Fruit fly (Drosophila melanogaster) whole organism, embryonic: Measurements from ENCODE around the gene Spps.

Experiments used
- Aef1 ChIP-seq: fragments of 200-800 bp; sonication (Bioruptor generic); IDR thresholded peaks from 3 replicates; pipeline ENCODE4 v1.3.6; 2022; ENCODE audit warnings: missing biosample characterization, missing genetic modification characterization
- Asciz ChIP-seq: fragments of 200-800 bp; sonication (Bioruptor generic); optimal IDR thresholded peaks from 2 replicates; lab custom pipeline; 2017; ENCODE audit warnings: missing biosample characterization, mild to moderate bottlenecking, missing genetic modification characterization, missing genetic modification reagents
- CG10431 ChIP-seq: fragments of 200-800 bp; sonication (Bioruptor generic); optimal IDR thresholded peaks from 3 replicates; lab custom pipeline; 2018; ENCODE audit warnings: missing biosample characterization, mild to moderate bottlenecking, missing genetic modification characterization
- CG10543 ChIP-seq: fragments of 200-800 bp; sonication (Bioruptor generic); optimal IDR thresholded peaks from 3 replicates; lab custom pipeline; 2017; ENCODE audit warnings: missing biosample characterization, mild to moderate bottlenecking, missing genetic modification characterization, moderate library complexity
- CG11456 ChIP-seq: fragments of 200-800 bp; sonication (Bioruptor generic); IDR thresholded peaks from 3 replicates; pipeline ENCODE4 v1.3.6; 2022; ENCODE audit warnings: missing biosample characterization, missing genetic modification characterization
- CG11504 ChIP-seq: fragments of 200-800 bp; sonication (Bioruptor generic); optimal IDR thresholded peaks from 3 replicates; lab custom pipeline; 2019; ENCODE audit warnings: missing biosample characterization, mild to moderate bottlenecking, missing genetic modification characterization, moderate library complexity
- CG11696 ChIP-seq: fragments of 200-800 bp; sonication (Bioruptor generic); IDR thresholded peaks from 2 replicates; pipeline ENCODE4 v1.3.6; 2022; ENCODE audit warnings: missing biosample characterization, missing genetic modification characterization
- CG11723 ChIP-seq: fragments of 200-800 bp; sonication (Bioruptor generic); optimal IDR thresholded peaks from 2 replicates; lab custom pipeline; 2017; ENCODE audit warnings: missing biosample characterization, mild to moderate bottlenecking, missing genetic modification characterization
- CG12299 ChIP-seq: fragments of 200-800 bp; sonication (Bioruptor generic); optimal IDR thresholded peaks from 2 replicates; lab custom pipeline; 2018; ENCODE audit warnings: missing biosample characterization, mild to moderate bottlenecking, missing genetic modification characterization
- CG14965 ChIP-seq: fragments of 200-800 bp; sonication (Bioruptor generic); optimal IDR thresholded peaks from 2 replicates; lab custom pipeline; 2016; ENCODE audit warnings: missing biosample characterization, missing genetic modification characterization, borderline replicate concordance
- CG15011 ChIP-seq: fragments of 200-800 bp; sonication (Bioruptor generic); optimal IDR thresholded peaks from 3 replicates; lab custom pipeline; 2018; ENCODE audit warnings: missing biosample characterization, mild to moderate bottlenecking, missing genetic modification characterization
- CG16779 ChIP-seq: fragments of 200-800 bp; sonication (Bioruptor generic); IDR thresholded peaks from 2 replicates; pipeline ENCODE4 v1.3.6; 2022; ENCODE audit warnings: missing biosample characterization, missing genetic modification characterization
- CG31365 ChIP-seq: fragments of 200-800 bp; sonication (Bioruptor generic); optimal IDR thresholded peaks from 2 replicates; lab custom pipeline; 2018; ENCODE audit warnings: missing biosample characterization, mild to moderate bottlenecking, missing genetic modification characterization
- CG31441 ChIP-seq: fragments of 200-800 bp; sonication (Bioruptor generic); IDR thresholded peaks from 2 replicates; pipeline ENCODE4 v1.3.6; 2022; ENCODE audit warnings: missing biosample characterization, missing genetic modification characterization
- CG32772 ChIP-seq: fragments of 200-800 bp; sonication (Bioruptor generic); IDR thresholded peaks from 2 replicates; pipeline ENCODE4 v1.3.6; 2022; ENCODE audit warnings: missing biosample characterization, missing genetic modification characterization
- CG3838 ChIP-seq: fragments of 200-800 bp; sonication (Bioruptor generic); optimal IDR thresholded peaks from 3 replicates; lab custom pipeline; 2016; ENCODE audit warnings: missing biosample characterization, missing genetic modification characterization
- CG4404 ChIP-seq: fragments of 200-800 bp; sonication (Bioruptor generic); IDR thresholded peaks from 2 replicates; pipeline ENCODE4 v1.3.6; 2022; ENCODE audit warnings: missing biosample characterization, missing genetic modification characterization
- CG4707 ChIP-seq: fragments of 200-800 bp; sonication (Bioruptor generic); optimal IDR thresholded peaks from 2 replicates; lab custom pipeline; 2018; ENCODE audit warnings: missing biosample characterization, mild to moderate bottlenecking, missing genetic modification characterization, moderate library complexity
- CG6654 ChIP-seq: fragments of 200-800 bp; sonication (Bioruptor generic); optimal IDR thresholded peaks from 2 replicates; lab custom pipeline; 2017; ENCODE audit warnings: missing biosample characterization, mild to moderate bottlenecking, missing genetic modification characterization
- CG8388 ChIP-seq: fragments of 200-800 bp; sonication (Bioruptor generic); optimal IDR thresholded peaks from 2 replicates; lab custom pipeline; 2019; ENCODE audit warnings: missing biosample characterization, mild to moderate bottlenecking, missing genetic modification characterization, moderate library complexity
- Dad ChIP-seq: fragments of 200-800 bp; sonication (Bioruptor generic); optimal IDR thresholded peaks from 3 replicates; lab custom pipeline; 2016; ENCODE audit warnings: missing biosample characterization, missing genetic modification characterization
- Dbx ChIP-seq: fragments of 200-800 bp; sonication (Bioruptor generic); IDR thresholded peaks from 3 replicates; pipeline ENCODE4 v1.3.6; 2022; ENCODE audit warnings: missing biosample characterization, missing genetic modification characterization
- Dfd ChIP-seq, 2 experiments: fragments of >200 bp; optimal IDR thresholded peaks; 2 replicates each; lab custom pipeline; 2017; ENCODE audit warnings: missing biosample characterization in 2 of 2, missing genetic modification characterization in 2 of 2
- Doc3 ChIP-seq: fragments of 200-800 bp; sonication (Bioruptor generic); IDR thresholded peaks from 3 replicates; pipeline ENCODE4 v1.3.6; 2022; ENCODE audit warnings: missing biosample characterization, missing genetic modification characterization; ENCODE audit not compliant: partially characterized antibody
- Fer1 ChIP-seq: fragments of 200-800 bp; sonication (Bioruptor generic); optimal IDR thresholded peaks from 2 replicates; lab custom pipeline; 2017; ENCODE audit warnings: missing biosample characterization, mild to moderate bottlenecking, missing genetic modification characterization
- HLH54F ChIP-seq: fragments of 200-800 bp; sonication (Bioruptor generic); optimal IDR thresholded peaks from 3 replicates; lab custom pipeline; 2016; ENCODE audit warnings: missing biosample characterization, missing genetic modification characterization
- Hr78 ChIP-seq, 2 experiments: fragments of 200-800 bp in 1 of 2; fragments of >200 bp in 1 of 2; sonication (Bioruptor generic) in 1 of 2; optimal IDR thresholded peaks; 2 replicates each; lab custom pipeline; 2017 to 2019; ENCODE audit warnings: missing biosample characterization in 2 of 2, missing genetic modification characterization in 2 of 2, mild to moderate bottlenecking in 1 of 2, moderate library complexity in 1 of 2
- Lhr ChIP-seq: fragments of 200-800 bp; sonication (Bioruptor generic); optimal IDR thresholded peaks from 3 replicates; lab custom pipeline; 2017; ENCODE audit warnings: mild to moderate bottlenecking, missing biosample characterization, missing genetic modification reagents, missing genetic modification characterization
- Lim3 ChIP-seq: fragments of 200-800 bp; sonication (Bioruptor generic); IDR thresholded peaks from 2 replicates; pipeline ENCODE4 v1.3.6; 2022; ENCODE audit warnings: missing biosample characterization, missing genetic modification characterization
- Mes4 ChIP-seq: fragments of 200-800 bp; sonication (Bioruptor generic); optimal IDR thresholded peaks from 2 replicates; lab custom pipeline; 2016; ENCODE audit warnings: missing biosample characterization, missing genetic modification characterization
- Optix ChIP-seq: fragments of 200-800 bp; sonication (Bioruptor generic); IDR thresholded peaks from 3 replicates; pipeline ENCODE4 v1.3.6; 2022; ENCODE audit warnings: missing biosample characterization, missing genetic modification characterization
- Six4 ChIP-seq: fragments of 200-800 bp; sonication (Bioruptor generic); optimal IDR thresholded peaks from 2 replicates; lab custom pipeline; 2016; ENCODE audit warnings: missing biosample characterization, missing genetic modification characterization
- bab2 ChIP-seq: fragments of 200-800 bp; sonication (Bioruptor generic); optimal IDR thresholded peaks from 2 replicates; lab custom pipeline; 2016; ENCODE audit warnings: missing biosample characterization, missing genetic modification characterization
- bbx ChIP-seq: fragments of 200-800 bp; sonication (Bioruptor generic); IDR thresholded peaks from 2 replicates; pipeline ENCODE4 v1.3.6; 2022; ENCODE audit warnings: missing biosample characterization, missing genetic modification characterization; ENCODE audit not compliant: partially characterized antibody
- bigmax ChIP-seq: fragments of 200-800 bp; sonication (Bioruptor generic); optimal IDR thresholded peaks from 2 replicates; lab custom pipeline; 2018; ENCODE audit warnings: missing biosample characterization, mild to moderate bottlenecking, missing genetic modification characterization
- dan ChIP-seq: fragments of 200-800 bp; sonication (Bioruptor generic); IDR thresholded peaks from 2 replicates; pipeline ENCODE4 v1.3.6; 2022; ENCODE audit warnings: missing biosample characterization, missing genetic modification characterization
- dimm ChIP-seq: fragments of 200-800 bp; sonication (Bioruptor generic); IDR thresholded peaks from 2 replicates; pipeline ENCODE4 v1.3.6; 2022; ENCODE audit warnings: missing biosample characterization, missing genetic modification characterization
- disco-r ChIP-seq: fragments of 200-800 bp; sonication (Bioruptor generic); optimal IDR thresholded peaks from 2 replicates; lab custom pipeline; 2016; ENCODE audit warnings: missing biosample characterization, missing genetic modification characterization
- emc ChIP-seq: fragments of 200-800 bp; sonication (Bioruptor generic); optimal IDR thresholded peaks from 2 replicates; lab custom pipeline; 2016; ENCODE audit warnings: missing biosample characterization, missing genetic modification characterization
- esg ChIP-seq: fragments of 200-800 bp; sonication (Bioruptor generic); conservative IDR thresholded peaks from 2 replicates; pipeline ENCODE4 v1.3.6; 2022; ENCODE audit warnings: missing biosample characterization, missing genetic modification characterization
- eyg ChIP-seq: fragments of 200-800 bp; sonication (Bioruptor generic); optimal IDR thresholded peaks from 3 replicates; lab custom pipeline; 2016; ENCODE audit warnings: missing biosample characterization, missing genetic modification characterization
- gcm ChIP-seq: fragments of 200-800 bp; sonication (Bioruptor generic); optimal IDR thresholded peaks from 2 replicates; lab custom pipeline; 2019; ENCODE audit warnings: missing biosample characterization, mild to moderate bottlenecking, missing genetic modification characterization, moderate library complexity
- ham ChIP-seq: fragments of 200-800 bp; sonication (Bioruptor generic); IDR thresholded peaks from 2 replicates; pipeline ENCODE4 v1.3.6; 2022; ENCODE audit warnings: missing biosample characterization, missing genetic modification characterization
- org-1 ChIP-seq: fragments of 200-800 bp; sonication (Bioruptor generic); optimal IDR thresholded peaks from 2 replicates; lab custom pipeline; 2017; ENCODE audit warnings: missing biosample characterization, missing genetic modification characterization
- pfk ChIP-seq: fragments of 200-800 bp; sonication (Bioruptor generic); optimal IDR thresholded peaks from 2 replicates; lab custom pipeline; 2018; ENCODE audit warnings: missing biosample characterization, mild to moderate bottlenecking, missing genetic modification characterization, moderate library complexity
- pnt ChIP-seq: fragments of 200-800 bp; sonication (Bioruptor generic); optimal IDR thresholded peaks from 3 replicates; lab custom pipeline; 2016; ENCODE audit warnings: missing biosample characterization, missing genetic modification characterization
- pros ChIP-seq: fragments of 200-800 bp; sonication (Bioruptor generic); optimal IDR thresholded peaks from 3 replicates; lab custom pipeline; 2019; ENCODE audit warnings: missing biosample characterization, mild to moderate bottlenecking, missing genetic modification characterization, moderate library complexity
- sna ChIP-seq: fragments of 200-800 bp; sonication (Bioruptor generic); IDR thresholded peaks from 2 replicates; pipeline ENCODE4 v1.3.6; 2022; ENCODE audit warnings: missing biosample characterization, missing genetic modification characterization; ENCODE audit not compliant: partially characterized antibody
- trh ChIP-seq: fragments of 200-800 bp; sonication (Bioruptor generic); optimal IDR thresholded peaks from 2 replicates; lab custom pipeline; 2016; ENCODE audit warnings: missing biosample characterization, missing genetic modification characterization
- twi ChIP-seq: fragments of 200-800 bp; optimal IDR thresholded peaks from 2 replicates; lab custom pipeline; 2019; ENCODE audit warnings: missing biosample characterization, mild to moderate bottlenecking, missing genetic modification characterization, moderate library complexity
- tx ChIP-seq: fragments of 200-800 bp; sonication (Bioruptor generic); optimal IDR thresholded peaks from 2 replicates; lab custom pipeline; 2016; ENCODE audit warnings: missing biosample characterization, missing genetic modification characterization

Gene Spps

DNA sequence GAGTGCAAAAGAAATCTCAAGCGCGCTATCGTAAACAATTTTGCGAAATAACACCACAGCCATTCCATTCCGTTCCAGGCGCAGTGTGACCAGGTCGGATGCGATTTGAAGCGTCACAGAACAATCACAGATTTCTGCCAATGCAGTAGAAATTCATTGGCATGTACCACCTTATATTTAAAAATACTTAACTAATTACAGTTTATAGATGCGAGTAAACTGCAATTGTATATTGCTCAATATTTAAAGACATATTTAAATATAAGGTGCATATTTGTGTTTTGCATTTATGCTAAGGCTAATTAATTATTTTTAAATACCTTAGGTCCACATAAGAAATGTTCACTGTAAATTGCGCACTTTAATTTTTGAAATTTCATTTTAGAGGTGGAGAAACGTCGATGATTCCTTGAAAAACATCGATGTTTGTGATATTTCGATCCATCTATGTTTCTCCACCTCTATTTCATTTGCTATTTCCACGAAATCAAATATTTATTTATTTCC lies 33.3 kb downstream of the Spps start, which contains the start of the genes SMC6 and CG6204:
Gene SMC6, minus strand, starts transcription at position 51 of the 507 bp plus-strand sequence.
Gene CG6204, plus strand, starts transcription at position 460 of the 507 bp plus-strand sequence.
- TF ChIP-seq CG8388 (peak; percentile 92), CG11504 (tag; lab: Kevin White, UChicago) (peak; percentile 94), bigmax (GFP tag; lab: Kevin White, UChicago) (no peak), dan (peak; percentile 83), Dbx (GFP tag; lab: Robert Waterston, UW) (peak; percentile 95), esg (GFP tag; lab: Robert Waterston, UW) (peak; percentile 94), trh (GFP tag; lab: Kevin White, UChicago) (peak; percentile 78), dimm (GFP tag; lab: Robert Waterston, UW) (peak; percentile 75), bab2 (GFP tag; lab: Kevin White, UChicago) (peak; percentile 83), sna (GFP tag; lab: Robert Waterston, UW) (no peak), CG32772 (peak; percentile 95), Mes4 (GFP tag; lab: Kevin White, UChicago) (peak; percentile 58), CG11723 (GFP tag; lab: Kevin White, UChicago) (peak; percentile 75), CG10431 (GFP tag; lab: Kevin White, UChicago) (peak; percentile 51), emc (GFP tag; lab: Kevin White, UChicago) (peak; percentile 40), Asciz (GFP tag; lab: Kevin White, UChicago) (peak; percentile 85), CG6654 (GFP tag; lab: Kevin White, UChicago) (peak; percentile 66), CG31441 (GFP tag; lab: Robert Waterston, UW) (peak; percentile 94), CG15011 (GFP tag; lab: Kevin White, UChicago) (peak; percentile 88), Lim3 (GFP tag; lab: Robert Waterston, UW) (peak; percentile 60), CG4707 (GFP tag; lab: Kevin White, UChicago) (peak; percentile 78), tx (GFP tag; lab: Kevin White, UChicago) (peak; percentile 79), CG4404 (GFP tag; lab: Robert Waterston, UW) (peak; percentile 95), Doc3 (GFP tag; lab: Robert Waterston, UW) (no peak), CG10543 (GFP tag; lab: Kevin White, UChicago) (peak; percentile 91), pnt (GFP tag; lab: Kevin White, UChicago) (peak; percentile 84), Fer1 (GFP tag; lab: Kevin White, UChicago) (peak; percentile 93), ham (GFP tag; lab: Robert Waterston, UW) (peak; percentile 85), Lhr (GFP tag; lab: Kevin White, UChicago) (peak; percentile 70), HLH54F (peak; percentile 82), CG16779 (GFP tag; lab: Robert Waterston, UW) (peak; percentile 80), CG11696 (peak; percentile 86), CG12299 (tag; lab: Kevin White, UChicago) (peak; percentile 92), Optix (no peak), Six4 (peak; percentile 84), bbx (GFP tag; lab: Robert Waterston, UW) (peak; percentile 44), CG3838 (peak; percentile 71), eyg (peak; percentile 52), disco-r (GFP tag; lab: Kevin White, UChicago) (peak; percentile 53), Dad (GFP tag; lab: Kevin White, UChicago) (peak; percentile 78), pros (GFP tag; lab: Kevin White, UChicago) (peak; percentile 20), Aef1 (GFP tag; lab: Robert Waterston, UW) (peak; percentile 95), Hr78 (GFP tag; optimal IDR thresholded peaks at IDR 0.05; lab: Kevin White, UChicago) (no peak), CG11456 (GFP tag; lab: Robert Waterston, UW) (peak; percentile 93), twi (tag; lab: Kevin White, UChicago) (peak; percentile 91), pfk (GFP tag; lab: Kevin White, UChicago) (peak; percentile 82), CG31365 (tag; lab: Kevin White, UChicago) (peak; percentile 73), org-1 (GFP tag; lab: Kevin White, UChicago) (peak; percentile 88), gcm (GFP tag; lab: Kevin White, UChicago) (peak; percentile 92), Dfd (GFP tag; optimal IDR thresholded peaks at IDR 0.05; lab: Kevin White, UChicago) (no peak), CG14965 (no peak)
